Worm (Caenorhabditis elegans) whole organism, early embryonic: ENCODE measurements around the gene K01H12.4.

Source experiments
- B0310.2 ChIP-seq: sonication (generic microtip); optimal IDR thresholded peaks from 2 replicates; lab custom pipeline; 2016; ENCODE audit warnings: mild to moderate bottlenecking, missing genetic modification characterization, missing compliant biosample characterization
- aly-1 ChIP-seq: sonication (generic microtip); optimal IDR thresholded peaks from 2 replicates; lab custom pipeline; 2016; ENCODE audit warnings: missing genetic modification characterization, missing compliant biosample characterization
- ama-1 ChIP-seq: fragments of 150-350 bp; optimal IDR thresholded peaks from 2 replicates; lab custom pipeline; 2014
- ceh-13 ChIP-seq: fragments of 200-800 bp; sonication (Bioruptor generic); optimal IDR thresholded peaks from 2 replicates; lab custom pipeline; 2018; ENCODE audit warnings: mild to moderate bottlenecking, missing genetic modification characterization, missing compliant biosample characterization
- ceh-36 ChIP-seq: sonication (generic microtip); optimal IDR thresholded peaks from 2 replicates; lab custom pipeline; 2016; ENCODE audit warnings: missing genetic modification characterization, inconsistent platforms, missing compliant biosample characterization
- ets-7 ChIP-seq: sonication (generic microtip); optimal IDR thresholded peaks from 2 replicates; lab custom pipeline; 2016; ENCODE audit warnings: missing genotype, missing genetic modification characterization, missing compliant biosample characterization
- flt-1 ChIP-seq: fragments of 200-800 bp; sonication (Bioruptor generic); IDR thresholded peaks from 2 replicates; pipeline ENCODE4 v1.3.6; 2022; ENCODE audit warnings: missing genetic modification characterization, missing compliant biosample characterization
- hmbx-1 ChIP-seq: sonication (generic microtip); optimal IDR thresholded peaks from 2 replicates; lab custom pipeline; 2016; ENCODE audit warnings: mild to moderate bottlenecking, missing genetic modification characterization, missing compliant biosample characterization
- hmg-4 ChIP-seq: fragments of 200-800 bp; sonication (Bioruptor generic); optimal IDR thresholded peaks from 2 replicates; lab custom pipeline; 2018; ENCODE audit warnings: mild to moderate bottlenecking, missing genetic modification characterization, missing compliant biosample characterization
- pes-1 ChIP-seq: fragments of 200-800 bp; sonication (Bioruptor generic); IDR thresholded peaks from 2 replicates; pipeline ENCODE4 v1.3.6; 2022; ENCODE audit warnings: missing genetic modification reagents, missing genetic modification characterization, missing compliant biosample characterization
- scrt-1 ChIP-seq: fragments of 200-800 bp; sonication (Bioruptor generic); IDR thresholded peaks from 2 replicates; pipeline ENCODE4 v1.3.6; 2022; ENCODE audit warnings: missing genetic modification characterization, missing compliant biosample characterization
- sea-1 ChIP-seq: fragments of 200-800 bp; sonication (Bioruptor generic); conservative IDR thresholded peaks from 2 replicates; pipeline ENCODE4 v1.3.6; 2022; ENCODE audit warnings: missing genetic modification characterization, missing compliant biosample characterization
- tbx-37 ChIP-seq: fragments of 200-800 bp; sonication (Bioruptor generic); conservative IDR thresholded peaks from 2 replicates; pipeline ENCODE4 v1.3.6; 2022; ENCODE audit warnings: missing genetic modification reagents, missing genetic modification characterization, missing compliant biosample characterization
- tra-4 ChIP-seq: sonication (generic microtip); optimal IDR thresholded peaks from 2 replicates; lab custom pipeline; 2017; ENCODE audit warnings: missing genetic modification characterization, missing compliant biosample characterization

- TF ChIP-seq hmbx-1 (tag; lab: Kevin White, UChicago) (no peak), B0310.2 (tag; lab: Kevin White, UChicago) (no peak), tbx-37 (no peak), hmg-4 (GFP tag; lab: Kevin White, UChicago) (no peak), ama-1 (lab: Kevin White, UChicago) (no peak), sea-1 (GFP tag; lab: Robert Waterston, UW) (no peak), scrt-1 (no peak), ceh-36 (tag; lab: Kevin White, UChicago) (no peak), ceh-13 (GFP tag; lab: Kevin White, UChicago) (no peak), ets-7 (tag; lab: Kevin White, UChicago) (no peak), aly-1 (tag; lab: Kevin White, UChicago) (no peak), flt-1 (GFP tag; lab: Robert Waterston, UW) (no peak), pes-1 (GFP tag; lab: Robert Waterston, UW) (no peak), tra-4 (tag; lab: Kevin White, UChicago) (no peak)
These were observed 40.4 kb upstream of the K01H12.4 start for ce11 chrIV:9672434-9672833.
